Fruit fly (Drosophila melanogaster) whole organism, pupa: ENCODE data around the gene CG16986.
A peak's percentile ranks its signal among the peaks of the same experiment; 100 is the strongest.

Experiments
- CG10348 ChIP-seq: fragments of 200-800 bp; sonication (Bioruptor generic); IDR thresholded peaks from 2 replicates; pipeline ENCODE4 v1.3.6; 2022; ENCODE audit warnings: missing biosample characterization, missing genetic modification characterization
- CG12605 ChIP-seq: fragments of 200-800 bp; sonication (Bioruptor generic); IDR thresholded peaks from 2 replicates; pipeline ENCODE4 v1.3.6; 2022; ENCODE audit warnings: missing biosample characterization, missing genetic modification characterization
- CG13204 ChIP-seq: fragments of 200-800 bp; sonication (Bioruptor generic); optimal IDR thresholded peaks from 2 replicates; lab custom pipeline; 2018; ENCODE audit warnings: missing biosample characterization, mild to moderate bottlenecking, missing genetic modification characterization, moderate library complexity
- CG14655 ChIP-seq: fragments of 200-800 bp; sonication (Bioruptor generic); optimal IDR thresholded peaks from 3 replicates; lab custom pipeline; 2017; ENCODE audit warnings: mild to moderate bottlenecking, missing biosample characterization, missing genetic modification reagents, missing genetic modification characterization
- CG15710 ChIP-seq: fragments of 200-800 bp; sonication (Bioruptor generic); optimal IDR thresholded peaks from 2 replicates; lab custom pipeline; 2018; ENCODE audit warnings: missing biosample characterization, mild to moderate bottlenecking, missing genetic modification characterization, moderate library complexity
- CG17806 ChIP-seq: fragments of 200-800 bp; sonication (Bioruptor generic); optimal IDR thresholded peaks from 2 replicates; lab custom pipeline; 2018; ENCODE audit warnings: missing biosample characterization, mild to moderate bottlenecking, missing genetic modification characterization, moderate library complexity
- CG32121 ChIP-seq: fragments of 200-800 bp; sonication (Bioruptor generic); IDR thresholded peaks from 2 replicates; pipeline ENCODE4 v1.3.6; 2022; ENCODE audit warnings: missing biosample characterization, missing genetic modification characterization
- CG34367 ChIP-seq: fragments of 200-800 bp; sonication (Bioruptor generic); optimal IDR thresholded peaks from 2 replicates; lab custom pipeline; 2018; ENCODE audit warnings: missing biosample characterization, mild to moderate bottlenecking, missing genetic modification characterization
- CG4496 ChIP-seq: fragments of 200-800 bp; sonication (Bioruptor generic); IDR thresholded peaks from 3 replicates; pipeline ENCODE4 v1.3.6; 2022; ENCODE audit warnings: missing biosample characterization, missing genetic modification characterization
- CG8159 ChIP-seq: fragments of 200-800 bp; sonication (Bioruptor generic); optimal IDR thresholded peaks from 3 replicates; lab custom pipeline; 2018; ENCODE audit warnings: missing biosample characterization, mild to moderate bottlenecking, missing genetic modification characterization, moderate library complexity
- CG8301 ChIP-seq: fragments of 200-800 bp; sonication (Bioruptor generic); optimal IDR thresholded peaks from 2 replicates; lab custom pipeline; 2018; ENCODE audit warnings: missing biosample characterization, mild to moderate bottlenecking, missing genetic modification characterization
- CG9948 ChIP-seq: fragments of 200-800 bp; sonication (Bioruptor generic); optimal IDR thresholded peaks from 2 replicates; lab custom pipeline; 2018; ENCODE audit warnings: missing biosample characterization, mild to moderate bottlenecking, missing genetic modification characterization, moderate library complexity
- D1 ChIP-seq: fragments of 200-800 bp; sonication (Bioruptor generic); optimal IDR thresholded peaks from 2 replicates; lab custom pipeline; 2018; ENCODE audit warnings: missing biosample characterization, mild to moderate bottlenecking, missing genetic modification characterization, moderate library complexity
- EcR ChIP-seq: fragments of 200-800 bp; sonication (Bioruptor generic); optimal IDR thresholded peaks from 3 replicates; lab custom pipeline; 2019; ENCODE audit warnings: missing biosample characterization, missing genetic modification characterization, mild to moderate bottlenecking, moderate library complexity, missing genetic modification reagents
- Ets98B ChIP-seq: fragments of 200-800 bp; sonication (Bioruptor generic); IDR thresholded peaks from 2 replicates; pipeline ENCODE4 v1.3.6; 2022; ENCODE audit warnings: missing biosample characterization, missing genetic modification characterization
- Pif1A ChIP-seq: fragments of 200-800 bp; sonication (Bioruptor generic); optimal IDR thresholded peaks from 3 replicates; lab custom pipeline; 2016; ENCODE audit warnings: missing biosample characterization, missing genetic modification characterization
- Pif1B ChIP-seq: fragments of 200-800 bp; sonication (Bioruptor generic); optimal IDR thresholded peaks from 3 replicates; lab custom pipeline; 2016; ENCODE audit warnings: missing biosample characterization, missing genetic modification characterization
- Snoo ChIP-seq: fragments of 200-800 bp; sonication (Bioruptor generic); optimal IDR thresholded peaks from 3 replicates; lab custom pipeline; 2017; ENCODE audit warnings: missing biosample characterization, mild to moderate bottlenecking, missing genetic modification characterization, inconsistent platforms
- fd96Ca ChIP-seq: fragments of 200-800 bp; sonication (Bioruptor generic); IDR thresholded peaks from 3 replicates; pipeline ENCODE4 v1.3.6; 2022; ENCODE audit warnings: missing biosample characterization, missing genetic modification characterization
- gl ChIP-seq: fragments of 200-800 bp; sonication (Bioruptor generic); optimal IDR thresholded peaks from 2 replicates; lab custom pipeline; 2018; ENCODE audit warnings: missing biosample characterization, mild to moderate bottlenecking, missing genetic modification characterization
- rn ChIP-seq: fragments of 200-800 bp; sonication (Bioruptor generic); IDR thresholded peaks from 2 replicates; pipeline ENCODE4 v1.3.6; 2022; ENCODE audit warnings: missing biosample characterization, missing genetic modification characterization

The CG16986 gene

DNA sequence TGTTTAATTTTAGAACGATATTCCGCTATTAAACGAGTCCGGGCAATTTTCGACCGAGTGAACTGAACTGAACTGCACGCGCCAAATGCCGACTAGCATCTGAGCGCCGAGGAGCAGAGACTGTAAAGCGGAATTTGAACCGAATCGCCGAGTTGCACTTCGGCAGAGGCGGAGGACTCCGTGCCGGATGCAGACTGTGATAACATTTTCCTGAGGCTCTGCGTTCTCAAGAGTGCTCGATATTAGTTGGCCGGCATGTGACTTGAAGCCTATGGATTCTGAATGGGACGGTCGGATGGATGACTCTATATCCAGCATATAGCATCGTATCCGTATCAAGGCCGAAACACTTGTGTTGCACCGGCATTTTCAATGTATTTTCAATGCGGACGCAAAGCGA lies 29.8 kb downstream of the CG16986 start, which contains the start of gene Pxn:
TSS of gene Pxn (minus strand) at position 101 of the 400 bp plus-strand sequence.
- TF ChIP-seq gl (tag; lab: Kevin White, UChicago) = no peak
- TF ChIP-seq fd96Ca = no peak
- no peak for TF ChIP-seq CG9948
- no peak for TF ChIP-seq EcR (GFP tag; lab: Kevin White, UChicago)
- no peak for TF ChIP-seq CG14655 (GFP tag; lab: Kevin White, UChicago)
- TF ChIP-seq Pif1B (GFP tag; lab: Kevin White, UChicago) = no peak
- peak; percentile 64 for TF ChIP-seq CG4496 (GFP tag; lab: Robert Waterston, UW)
- TF ChIP-seq CG8159 = no peak
- 0 out of 2 replicates have a peak, but pooled peaks have one; percentile 17 for TF ChIP-seq Ets98B

DNA sequence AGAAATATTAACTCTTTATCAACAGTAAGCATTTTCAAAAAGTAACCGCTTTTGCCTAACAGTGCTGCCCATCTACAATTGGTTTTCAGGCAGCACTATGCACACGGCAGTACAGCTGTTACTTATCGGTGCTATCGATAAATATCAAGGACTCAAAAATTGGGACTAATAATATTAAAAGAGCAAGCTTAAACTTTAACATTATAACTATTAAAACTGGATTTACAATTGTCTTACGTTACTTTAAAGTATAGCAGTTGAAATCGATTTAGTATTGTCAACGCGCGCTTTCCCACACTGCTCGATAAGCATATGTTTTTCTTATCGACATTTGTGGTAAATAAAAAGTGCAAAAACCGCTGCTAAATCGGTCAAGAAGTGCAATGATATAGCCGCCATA lies 31.3 kb downstream of the CG16986 start, which contains the start of the genes CG42245 and MEP-1:
TSS of gene CG42245 (plus strand) at position 310 of the 400 bp plus-strand sequence.
TSS of gene MEP-1 (plus strand) at position 310 of the 400 bp plus-strand sequence.
- no peak for TF ChIP-seq Ets98B
- TF ChIP-seq gl (tag; lab: Kevin White, UChicago) = no peak
- no peak for TF ChIP-seq CG13204 (GFP tag; lab: Kevin White, UChicago)
- TF ChIP-seq CG15710 (tag; lab: Kevin White, UChicago) = peak; percentile 14
- peak; percentile 61 for TF ChIP-seq Pif1B (GFP tag; lab: Kevin White, UChicago)
- peak; percentile 25 for TF ChIP-seq CG17806
- no peak for TF ChIP-seq CG32121 (GFP tag; lab: Robert Waterston, UW)
- TF ChIP-seq Pif1A = peak; percentile 67
- no peak for TF ChIP-seq rn
- peak; percentile 45; the same call in 2 of the 3 replicates for TF ChIP-seq CG4496 (GFP tag; lab: Robert Waterston, UW)
- TF ChIP-seq Snoo (tag; lab: Kevin White, UChicago) = peak; percentile 25
- TF ChIP-seq D1 (tag; lab: Kevin White, UChicago) = peak; percentile 20
- TF ChIP-seq EcR (GFP tag; lab: Kevin White, UChicago) = no peak
- no peak for TF ChIP-seq CG9948
- TF ChIP-seq CG8159 = peak; percentile 20
- no peak for TF ChIP-seq CG12605

DNA sequence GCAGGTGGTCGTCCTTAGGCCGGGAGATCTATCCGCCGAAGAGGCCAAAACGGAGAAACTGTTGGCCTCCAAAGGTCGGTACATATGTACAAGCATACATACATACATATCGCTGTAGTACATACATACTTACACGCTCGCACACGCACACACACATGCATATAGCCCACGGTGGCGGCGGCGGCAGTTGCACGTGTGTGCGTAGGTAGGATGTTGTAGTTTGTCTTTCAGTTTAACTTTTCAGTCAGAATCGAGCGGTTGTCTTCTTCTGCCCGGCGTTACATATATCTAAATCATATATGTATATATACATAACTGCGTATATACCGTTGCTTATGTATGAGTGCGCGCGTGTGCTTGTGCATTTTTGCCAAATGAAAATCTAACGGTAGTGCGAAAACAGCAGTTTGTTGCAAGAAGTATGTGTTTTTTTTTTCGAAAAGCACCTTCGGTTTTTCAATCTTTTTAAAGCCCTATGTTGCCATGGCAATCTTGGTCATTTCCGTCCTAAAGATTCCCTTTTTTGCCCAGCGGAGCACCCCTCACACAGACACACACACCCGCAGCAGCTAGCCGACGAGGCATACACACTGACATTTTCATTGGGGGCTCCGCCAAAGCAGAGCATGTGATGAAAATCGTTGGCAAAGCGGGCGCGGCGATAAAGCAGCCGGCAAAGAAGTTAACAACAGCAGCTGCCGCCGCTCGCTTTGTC lies 32.1 kb downstream of the CG16986 start:
- TF ChIP-seq Pif1B (GFP tag; lab: Kevin White, UChicago) (no peak), CG12605 (no peak)
- TF ChIP-seq, all 21 proteins: peak for 0

DNA sequence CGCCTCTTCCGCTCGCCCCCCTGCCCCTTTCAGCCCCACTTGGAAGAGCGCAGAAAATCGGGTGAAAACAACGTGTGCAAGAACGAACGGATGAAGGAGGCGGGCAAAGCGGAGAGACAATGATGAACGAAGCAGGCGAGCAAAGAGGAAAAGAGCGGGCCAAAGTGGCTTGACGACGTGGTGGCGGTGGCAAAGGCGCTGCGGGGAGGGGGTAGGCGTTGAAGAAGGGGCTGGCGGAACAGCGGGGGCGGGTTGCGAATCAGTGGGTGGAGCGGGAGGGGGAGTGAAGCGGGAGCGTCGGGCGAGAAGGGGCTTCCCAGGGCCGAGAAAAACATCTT lies 32.6 kb downstream of the CG16986 start:
- TF ChIP-seq CG13204 (GFP tag; lab: Kevin White, UChicago) (peak; percentile 82), D1 (tag; lab: Kevin White, UChicago) (no peak), fd96Ca (peak; percentile 54; the same call in 1 of the 3 replicates), Ets98B (peak; percentile 31), CG4496 (GFP tag; lab: Robert Waterston, UW) (0 out of 3 replicates have a peak, but pooled peaks have one; percentile 7), CG17806 (no peak)
- TF ChIP-seq, all 21 proteins: peak for 4

DNA sequence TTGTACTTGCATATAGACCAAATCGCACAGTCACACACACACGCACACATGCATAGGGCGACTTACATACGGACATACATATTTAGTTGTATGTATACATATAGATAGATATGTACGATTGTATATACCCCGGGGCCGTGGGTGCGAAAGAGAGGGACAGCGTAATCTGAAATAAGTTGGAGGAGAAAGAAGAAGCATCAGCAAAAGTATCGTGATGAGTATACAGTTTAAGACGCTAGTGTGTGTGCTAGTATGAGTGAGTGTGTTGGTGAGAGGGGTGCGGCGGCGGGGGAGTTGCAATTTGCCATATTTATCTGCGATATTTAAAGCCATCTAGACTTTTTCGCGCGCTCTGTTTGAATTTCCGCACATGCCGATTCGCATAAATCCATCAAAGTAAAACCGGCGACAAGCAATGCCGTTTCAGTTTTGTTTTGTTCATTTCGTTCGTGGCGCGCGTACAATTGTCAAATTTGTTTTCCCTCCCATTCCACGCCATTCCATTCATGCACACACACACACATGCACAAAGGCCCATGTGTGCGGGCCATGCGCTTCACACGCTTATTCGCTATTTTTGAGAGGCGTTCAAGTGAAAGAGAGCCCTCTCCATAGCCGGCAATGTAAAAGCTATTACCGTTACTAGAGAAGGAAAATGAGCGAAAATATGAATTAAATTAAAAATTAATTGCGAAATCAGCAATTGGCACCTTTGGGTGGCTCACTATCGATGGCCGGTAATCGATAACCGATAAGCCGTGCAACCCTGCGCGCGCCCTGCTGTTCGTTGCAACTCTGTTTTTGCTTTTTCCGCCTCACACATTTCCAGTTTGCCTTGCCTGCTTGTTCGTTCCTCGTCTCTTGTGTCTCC lies 35.0 kb downstream of the CG16986 start:
- peak; percentile 60 for TF ChIP-seq CG8159
- no peak for TF ChIP-seq EcR (GFP tag; lab: Kevin White, UChicago)
- peak; percentile 49 for TF ChIP-seq CG15710 (tag; lab: Kevin White, UChicago)
- TF ChIP-seq CG14655 (GFP tag; lab: Kevin White, UChicago) = no peak
- TF ChIP-seq CG17806 = peak; percentile 12
- TF ChIP-seq Pif1B (GFP tag; lab: Kevin White, UChicago) = peak; percentile 44
- peak; percentile 83 for TF ChIP-seq CG4496 (GFP tag; lab: Robert Waterston, UW)
- peak; percentile 45 for TF ChIP-seq CG32121 (GFP tag; lab: Robert Waterston, UW)
- TF ChIP-seq CG34367 (tag; lab: Kevin White, UChicago) = peak; percentile 49
- TF ChIP-seq CG10348 = no peak
- peak; percentile 61; the same call in 2 of the 3 replicates for TF ChIP-seq fd96Ca
- peak; percentile 71 for TF ChIP-seq Ets98B
- TF ChIP-seq CG12605 = peak; percentile 21; the same call in 1 of the 2 replicates
- TF ChIP-seq Pif1A = peak; percentile 68
- TF ChIP-seq rn = 0 out of 2 replicates have a peak, but pooled peaks have one; percentile 14
- TF ChIP-seq CG13204 (GFP tag; lab: Kevin White, UChicago) = peak; percentile 62
- peak; percentile 86 for TF ChIP-seq Snoo (tag; lab: Kevin White, UChicago)
- TF ChIP-seq CG9948 = no peak
- no peak for TF ChIP-seq CG8301 (tag; lab: Kevin White, UChicago)
- TF ChIP-seq D1 (tag; lab: Kevin White, UChicago) = no peak
- peak; percentile 45 for TF ChIP-seq gl (tag; lab: Kevin White, UChicago)
